Worm (Caenorhabditis elegans): ENCODE data around the gene mib-1.

The mib-1 gene

ce11 chrIII:11279954-11280353 is 10.5 kb downstream of the mib-1 start:
- peak; percentile 97 for TF ChIP-seq ceh-28 (tag; optimal IDR thresholded peaks at IDR 0.05)
- TF ChIP-seq mdl-1 (tag; optimal IDR thresholded peaks at IDR 0.05): no peak

ce11 chrIII:11278817-11279216 is 11.7 kb downstream of the mib-1 start, which contains the start of gene Y47D3A.21:
Y47D3A.21 (minus strand) TSS chrIII:11278917.
- TF ChIP-seq ceh-9 (tag; optimal IDR thresholded peaks at IDR 0.05) (no peak), egl-5 (tag; optimal IDR thresholded peaks at IDR 0.05) (no peak), ZK546.5 (tag; optimal IDR thresholded peaks at IDR 0.05) (no peak), fos-1 (tag; optimal IDR thresholded peaks at IDR 0.05) (no peak), eor-1 (tag; optimal IDR thresholded peaks at IDR 0.05) (no peak), ceh-82 (tag; optimal IDR thresholded peaks at IDR 0.05) (no peak), nhr-43 (tag; optimal IDR thresholded peaks at IDR 0.05; ENCODE audit: poor library complexity, severe bottlenecking) (no peak), ztf-4 (tag; optimal IDR thresholded peaks at IDR 0.05) (no peak), jun-1 (tag; optimal IDR thresholded peaks at IDR 0.05) (no peak), pha-4 (tag; optimal IDR thresholded peaks at IDR 0.05) (no peak), daf-12 (tag; optimal IDR thresholded peaks at IDR 0.05) (no peak), elt-2 (tag; optimal IDR thresholded peaks at IDR 0.05) (no peak), elt-1 (tag; optimal IDR thresholded peaks at IDR 0.05) (no peak), fkh-10 (GFP tag; optimal IDR thresholded peaks at IDR 0.05) (no peak)

ce11 chrIII:11274590-11275116 is 15.8 kb downstream of the mib-1 start, which contains the start of gene Y47D3A.20:
Y47D3A.20 (plus strand) TSS chrIII:11275066.
- TF ChIP-seq hmg-11 (tag; optimal IDR thresholded peaks at IDR 0.05) (peak; percentile 25), nhr-77 (tag; optimal IDR thresholded peaks at IDR 0.05) (no peak), pha-4 (tag; optimal IDR thresholded peaks at IDR 0.05) (no peak), skn-1 (tag; optimal IDR thresholded peaks at IDR 0.05) (no peak), unc-62 (GFP tag; optimal IDR thresholded peaks at IDR 0.05) (no peak)

DNA sequence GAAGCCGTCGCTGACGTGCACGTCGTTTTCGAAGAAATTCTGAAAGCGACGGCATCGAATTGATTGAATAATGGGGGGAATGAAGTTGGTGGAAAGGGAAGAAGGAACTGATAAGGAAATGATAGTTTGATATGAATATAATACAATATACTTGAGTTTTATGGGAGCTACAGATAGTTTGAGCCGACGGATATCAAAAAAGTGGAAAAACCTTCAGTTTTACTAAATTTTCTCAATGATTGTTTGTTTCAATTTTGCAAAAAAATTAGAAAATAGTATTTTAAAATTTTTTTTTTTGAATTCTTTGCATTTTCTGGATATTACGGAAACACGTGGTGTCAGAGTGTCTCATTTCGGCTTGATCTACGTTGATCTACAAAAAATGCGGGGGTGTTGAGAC is 19.7 kb downstream of the mib-1 start, which contains the start of gene obr-1:
Gene obr-1, minus strand, starts transcription at position 101 of the 400 bp plus-strand sequence.
- TF ChIP-seq elt-2 (tag; optimal IDR thresholded peaks at IDR 0.05) (peak; percentile 17), nhr-237 (tag; optimal IDR thresholded peaks at IDR 0.05) (no peak)

- TF ChIP-seq elt-2 (tag; optimal IDR thresholded peaks at IDR 0.05): peak; percentile 38
- no peak for TF ChIP-seq nhr-11 (tag; optimal IDR thresholded peaks at IDR 0.05)
- peak; percentile 5 for TF ChIP-seq jun-1 (tag; optimal IDR thresholded peaks at IDR 0.05)
- TF ChIP-seq pqm-1 (tag; optimal IDR thresholded peaks at IDR 0.05): peak; percentile 52
- no peak for TF ChIP-seq ztf-11 (tag; optimal IDR thresholded peaks at IDR 0.05)
- TF ChIP-seq egl-5 (tag; optimal IDR thresholded peaks at IDR 0.05): no peak
- TF ChIP-seq ceh-28 (tag; optimal IDR thresholded peaks at IDR 0.05): no peak
- no peak for TF ChIP-seq nhr-67 (tag; optimal IDR thresholded peaks at IDR 0.05)
Observed at ce11 chrIII:11269206-11269605, 21.3 kb downstream of the mib-1 start.

ce11 chrIII:11268532-11268931 is 21.9 kb downstream of the mib-1 start:
- TF ChIP-seq elt-2 (tag; optimal IDR thresholded peaks at IDR 0.05) (peak; percentile 81), jun-1 (tag; optimal IDR thresholded peaks at IDR 0.05) (peak; percentile 17), pha-4 (tag; optimal IDR thresholded peaks at IDR 0.05) (peak; percentile 23), eor-1 (tag; optimal IDR thresholded peaks at IDR 0.05) (no peak), zag-1 (tag; optimal IDR thresholded peaks at IDR 0.05) (no peak)

- TF ChIP-seq aly-2 (tag; optimal IDR thresholded peaks at IDR 0.05) (no peak), elt-2 (tag; optimal IDR thresholded peaks at IDR 0.05) (peak; percentile 84), hmg-11 (tag; optimal IDR thresholded peaks at IDR 0.05) (no peak), nhr-77 (tag; optimal IDR thresholded peaks at IDR 0.05) (no peak), nhr-28 (tag; optimal IDR thresholded peaks at IDR 0.05) (no peak), mml-1 (tag; optimal IDR thresholded peaks at IDR 0.05) (no peak), ZK546.5 (tag; optimal IDR thresholded peaks at IDR 0.05) (no peak), ama-1 (optimal IDR thresholded peaks at IDR 0.05) (no peak), elt-3 (tag; optimal IDR thresholded peaks at IDR 0.05) (peak in 1 of 3 experiments; percentile 71)
Observed at ce11 chrIII:11267372-11267771, 23.1 kb downstream of the mib-1 start.
